Worm (Caenorhabditis elegans) whole organism, young adult: ENCODE data around the gene bcf-1.

Experiments
- F39B2.1 ChIP-seq: fragments of 200-800 bp; sonication (Bioruptor generic); IDR thresholded peaks from 2 replicates; pipeline ENCODE4 v1.3.6; 2022; ENCODE audit warnings: missing genetic modification reagents, missing genetic modification characterization, missing compliant biosample characterization
- F49E8.2 ChIP-seq: sonication (generic microtip); optimal IDR thresholded peaks from 3 replicates; lab custom pipeline; 2017; ENCODE audit warnings: missing genetic modification characterization, mild to moderate bottlenecking, missing compliant biosample characterization, antibody characterized with exemption, moderate library complexity; ENCODE audit not compliant: insufficient read depth
- ama-1 ChIP-seq, 3 experiments: fragments of 150-350 bp in 1 of 3; sonication (generic microtip) in 2 of 3; optimal IDR thresholded peaks; 2 replicates each; lab custom pipeline; 2014 to 2018; ENCODE audit warnings: missing biosample characterization in 2 of 3, missing genetic modification characterization in 2 of 3, missing genetic modification reagents in 2 of 3
- hmg-20 ChIP-seq: fragments of 200-800 bp; sonication (Bioruptor generic); IDR thresholded peaks from 2 replicates; pipeline ENCODE4 v1.3.6; 2022; ENCODE audit warnings: missing genetic modification reagents, missing genetic modification characterization, missing compliant biosample characterization
- nfya-1 ChIP-seq: sonication (generic microtip); optimal IDR thresholded peaks from 2 replicates; lab custom pipeline; 2017; ENCODE audit warnings: antibody characterized with exemption, missing compliant biosample characterization, missing genetic modification characterization, borderline replicate concordance; ENCODE audit not compliant: insufficient read depth
- snpc-4 ChIP-seq, 5 experiments: fragments of 150-350 bp in 1 of 5; sonication (generic microtip) in 4 of 5; optimal IDR thresholded peaks; 2 replicates each; lab custom pipeline; 2014 to 2018; ENCODE audit warnings: missing genetic modification characterization in 5 of 5, missing biosample characterization in 3 of 5, antibody characterized with exemption in 2 of 5, mild to moderate bottlenecking in 2 of 5, missing compliant biosample characterization in 2 of 5, missing genotype in 2 of 5, moderate library complexity in 2 of 5, missing genetic modification reagents in 1 of 5
- ztf-22 ChIP-seq: fragments of 200-800 bp; sonication (Bioruptor generic); optimal IDR thresholded peaks from 2 replicates; lab custom pipeline; 2018; ENCODE audit warnings: mild to moderate bottlenecking, missing genetic modification characterization, moderate library complexity, missing compliant biosample characterization

- no peak for TF ChIP-seq hmg-20
- TF ChIP-seq ama-1 (optimal IDR thresholded peaks at IDR 0.05; lab: Kevin White, UChicago): no peak
- TF ChIP-seq ama-1 (GFP tag; optimal IDR thresholded peaks at IDR 0.05; lab: Kevin White, UChicago): no peak
- TF ChIP-seq F39B2.1 (GFP tag; lab: Robert Waterston, UW): no peak
- TF ChIP-seq ztf-22 (GFP tag; lab: Kevin White, UChicago): no peak
- no peak for TF ChIP-seq nfya-1
- TF ChIP-seq F49E8.2 (tag; lab: Kevin White, UChicago): no peak
- TF ChIP-seq snpc-4 (GFP tag; optimal IDR thresholded peaks at IDR 0.05; lab: Kevin White, UChicago): no peak
- TF ChIP-seq snpc-4 (tag; optimal IDR thresholded peaks at IDR 0.05; lab: Kevin White, UChicago): no peak
Observed at ce11 chrV:6364806-6365205, 43.8 kb downstream of the bcf-1 start.
